Worm (Caenorhabditis elegans): ENCODE data around the gene dpy-13.

ce11 chrIV:4204275-4204674 is 31.1 kb upstream of the dpy-13 start, which contains the start of gene pax-2:
- TF ChIP-seq him-1 (tag; optimal IDR thresholded peaks at IDR 0.05) (no peak), W03F9.2 (tag; optimal IDR thresholded peaks at IDR 0.05) (no peak)

Measured in whole organism, L4/young adult.